Fruit fly (Drosophila melanogaster): Measurements from ENCODE around the gene fy.

Gene fy

DNA sequence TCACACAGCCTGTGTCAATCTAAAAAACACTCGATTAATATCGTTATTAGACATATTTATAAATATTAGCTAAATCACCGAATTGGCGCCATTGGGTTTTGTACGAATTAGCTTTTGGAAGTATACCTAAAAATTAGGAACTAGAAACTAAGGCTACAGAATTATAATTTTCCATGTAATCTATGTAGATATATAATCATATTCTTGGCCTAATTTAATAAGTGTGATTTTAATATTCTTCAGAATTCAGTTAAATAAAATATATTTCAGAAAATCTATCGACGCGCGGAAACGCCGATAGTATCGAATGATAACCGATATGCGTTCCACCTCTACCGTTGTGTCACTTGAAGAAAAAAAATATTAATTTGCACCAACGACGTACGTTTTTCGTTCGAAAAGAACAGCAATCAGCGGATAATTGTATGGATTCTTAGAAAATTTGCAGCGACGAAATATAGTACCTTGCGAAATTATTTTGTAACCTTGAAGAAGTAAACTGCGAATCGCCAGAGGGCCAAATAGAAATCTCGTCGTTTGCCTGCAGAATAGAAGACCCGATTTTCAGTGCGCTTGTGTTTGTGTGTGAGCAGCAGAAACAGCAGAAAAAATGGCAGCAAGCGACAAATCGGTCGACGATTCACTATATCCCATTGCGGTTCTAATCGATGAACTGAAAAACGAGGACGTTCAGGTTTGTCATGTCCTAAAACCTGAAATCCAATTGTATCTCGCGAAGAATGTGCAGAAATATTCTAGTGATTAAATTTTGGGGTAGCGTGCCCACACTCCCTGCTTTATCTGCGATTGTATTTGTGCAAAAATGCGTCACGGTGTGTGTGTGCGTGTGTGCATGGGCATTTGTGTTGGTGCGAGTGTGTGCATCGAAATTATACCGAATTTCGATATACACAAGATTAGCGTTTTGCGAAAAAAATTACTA lies 37.1 kb downstream of the fy start, which contains the start of gene Pp2A-29B (continued):
- TF ChIP-seq CG9817 (tag; optimal IDR thresholded peaks at IDR 0.05) (peak; percentile 17), Neu2 (GFP tag; optimal IDR thresholded peaks at IDR 0.05; ENCODE audit: borderline replicate concordance) (no peak), croc (GFP tag; conservative IDR thresholded peaks at IDR 0.05) (no peak), CG11093 (GFP tag; IDR thresholded peaks at IDR 0.05) (no peak), YL-1 (GFP tag; optimal IDR thresholded peaks at IDR 0.05) (peak; percentile 65), Awh (GFP tag; IDR thresholded peaks at IDR 0.05) (no peak), dmrt11E (tag; optimal IDR thresholded peaks at IDR 0.05) (peak; percentile 46), en (GFP tag; optimal IDR thresholded peaks at IDR 0.05) (no peak), Oaz (GFP tag; IDR thresholded peaks at IDR 0.05) (no peak), Fer1 (GFP tag; optimal IDR thresholded peaks at IDR 0.05) (no peak), Mrtf (GFP tag; IDR thresholded peaks at IDR 0.05) (no peak), Dip3 (GFP tag; optimal IDR thresholded peaks at IDR 0.05) (peak; percentile 19), CG18599 (GFP tag; optimal IDR thresholded peaks at IDR 0.05) (no peak), chif (GFP tag; optimal IDR thresholded peaks at IDR 0.05) (no peak), danr (GFP tag; IDR thresholded peaks at IDR 0.05) (no peak), sna (GFP tag; IDR thresholded peaks at IDR 0.05; ENCODE audit: partially characterized antibody) (peak; percentile 99), dm (GFP tag; optimal IDR thresholded peaks at IDR 0.05) (no peak), fd96Cb (tag; optimal IDR thresholded peaks at IDR 0.05) (no peak), Oli (tag; optimal IDR thresholded peaks at IDR 0.05) (no peak), CG9437 (GFP tag; optimal IDR thresholded peaks at IDR 0.05) (peak; percentile 35), CG6854 (GFP tag; optimal IDR thresholded peaks at IDR 0.05) (no peak), CG6683 (GFP tag; optimal IDR thresholded peaks at IDR 0.05) (no peak), pita (GFP tag; optimal IDR thresholded peaks at IDR 0.05) (no peak), CG8944 (GFP tag; optimal IDR thresholded peaks at IDR 0.05) (no peak), B-H1 (GFP tag; IDR thresholded peaks at IDR 0.05) (no peak), Doc3 (GFP tag; IDR thresholded peaks at IDR 0.05; ENCODE audit: partially characterized antibody) (peak; percentile 99), HmgZ (tag; optimal IDR thresholded peaks at IDR 0.05) (peak; percentile 27), sqz (GFP tag; optimal IDR thresholded peaks at IDR 0.05) (peak; percentile 93), exex (tag; optimal IDR thresholded peaks at IDR 0.05) (peak; percentile 35), Myb (GFP tag; optimal IDR thresholded peaks at IDR 0.05) (no peak), salm (tag; optimal IDR thresholded peaks at IDR 0.05) (no peak), CG11085 (GFP tag; IDR thresholded peaks at IDR 0.05) (no peak), sc (optimal IDR thresholded peaks at IDR 0.05) (no peak), sc (GFP tag; optimal IDR thresholded peaks at IDR 0.05) (no peak), CG13894 (tag; optimal IDR thresholded peaks at IDR 0.05) (no peak), maf-S (GFP tag; optimal IDR thresholded peaks at IDR 0.05) (no peak), CG10565 (GFP tag; optimal IDR thresholded peaks at IDR 0.05) (no peak), Elba2 (GFP tag; optimal IDR thresholded peaks at IDR 0.05) (no peak), Ets65A (GFP tag) (no peak), TFAM (GFP tag; optimal IDR thresholded peaks at IDR 0.05) (no peak), lilli (GFP tag; optimal IDR thresholded peaks at IDR 0.05) (peak; percentile 8), CG13775 (GFP tag; optimal IDR thresholded peaks at IDR 0.05) (peak; percentile 40), CG16779 (GFP tag; IDR thresholded peaks at IDR 0.05) (no peak), jigr1 (GFP tag; IDR thresholded peaks at IDR 0.05) (no peak), CG9215 (GFP tag; IDR thresholded peaks at IDR 0.05) (no peak), tna (GFP tag; IDR thresholded peaks at IDR 0.05; ENCODE audit: partially characterized antibody) (peak; percentile 95), Med (GFP tag) (peak; percentile 57), CG1603 (tag; optimal IDR thresholded peaks at IDR 0.05) (no peak), onecut (GFP tag; IDR thresholded peaks at IDR 0.05) (no peak)
